Fruit fly (Drosophila melanogaster) whole organism, embryonic: ENCODE measurements around the gene CG9372.

Experiments used
- Antp ChIP-seq: fragments of 200-800 bp; sonication (Bioruptor generic); optimal IDR thresholded peaks from 3 replicates; lab custom pipeline; 2016; ENCODE audit warnings: missing biosample characterization, missing genetic modification characterization
- CG10267 ChIP-seq: fragments of 200-800 bp; sonication (Bioruptor generic); optimal IDR thresholded peaks from 2 replicates; lab custom pipeline; 2018; ENCODE audit warnings: missing biosample characterization, mild to moderate bottlenecking, missing genetic modification characterization, moderate library complexity
- CG12299 ChIP-seq: fragments of 200-800 bp; sonication (Bioruptor generic); optimal IDR thresholded peaks from 2 replicates; lab custom pipeline; 2018; ENCODE audit warnings: missing biosample characterization, mild to moderate bottlenecking, missing genetic modification characterization
- CG17385 ChIP-seq: fragments of 200-800 bp; sonication (Bioruptor generic); optimal IDR thresholded peaks from 3 replicates; lab custom pipeline; 2018; ENCODE audit warnings: missing biosample characterization, mild to moderate bottlenecking, missing genetic modification characterization
- CG18262 ChIP-seq: fragments of 200-800 bp; optimal IDR thresholded peaks from 3 replicates; lab custom pipeline; 2019; ENCODE audit warnings: missing biosample characterization, mild to moderate bottlenecking, missing genetic modification characterization, moderate library complexity
- CG18619 ChIP-seq: fragments of 200-800 bp; sonication (Bioruptor generic); optimal IDR thresholded peaks from 3 replicates; lab custom pipeline; 2017; ENCODE audit warnings: missing biosample characterization, mild to moderate bottlenecking, missing genetic modification characterization
- CG3065 ChIP-seq: fragments of 200-800 bp; sonication (Bioruptor generic); optimal IDR thresholded peaks from 2 replicates; lab custom pipeline; 2016; ENCODE audit warnings: missing biosample characterization, missing genetic modification characterization
- CG34376 ChIP-seq: fragments of 200-800 bp; sonication (Bioruptor generic); optimal IDR thresholded peaks from 2 replicates; lab custom pipeline; 2018; ENCODE audit warnings: missing biosample characterization, mild to moderate bottlenecking, missing genetic modification characterization
- CG3847 ChIP-seq: fragments of 200-800 bp; sonication (Bioruptor generic); IDR thresholded peaks from 2 replicates; pipeline ENCODE4 v1.3.6; 2022; ENCODE audit warnings: missing biosample characterization, missing genetic modification characterization
- CG42726 ChIP-seq: fragments of 200-800 bp; sonication (Bioruptor generic); IDR thresholded peaks from 2 replicates; pipeline ENCODE4 v1.3.6; 2022; ENCODE audit warnings: missing biosample characterization, missing genetic modification characterization; ENCODE audit not compliant: partially characterized antibody
- CG4404 ChIP-seq: fragments of 200-800 bp; sonication (Bioruptor generic); IDR thresholded peaks from 2 replicates; pipeline ENCODE4 v1.3.6; 2022; ENCODE audit warnings: missing biosample characterization, missing genetic modification characterization
- CG4707 ChIP-seq: fragments of 200-800 bp; sonication (Bioruptor generic); optimal IDR thresholded peaks from 2 replicates; lab custom pipeline; 2018; ENCODE audit warnings: missing biosample characterization, mild to moderate bottlenecking, missing genetic modification characterization, moderate library complexity
- CG4820 ChIP-seq: fragments of 200-800 bp; sonication (Bioruptor generic); optimal IDR thresholded peaks from 3 replicates; lab custom pipeline; 2016; ENCODE audit warnings: missing biosample characterization, missing genetic modification characterization
- CG4854 ChIP-seq: fragments of 200-800 bp; sonication (Bioruptor generic); optimal IDR thresholded peaks from 2 replicates; lab custom pipeline; 2016; ENCODE audit warnings: missing biosample characterization, missing genetic modification characterization, inconsistent platforms
- CG5180 ChIP-seq: fragments of 200-800 bp; sonication (Bioruptor generic); optimal IDR thresholded peaks from 3 replicates; lab custom pipeline; 2017; ENCODE audit warnings: missing biosample characterization, missing genetic modification characterization, mild to moderate bottlenecking, moderate library complexity, missing genetic modification reagents
- CG5953 ChIP-seq: fragments of 200-800 bp; sonication (Bioruptor generic); IDR thresholded peaks from 2 replicates; pipeline ENCODE4 v1.3.6; 2022; ENCODE audit warnings: missing biosample characterization, missing genetic modification characterization
- CG8944 ChIP-seq: fragments of 200-800 bp; sonication (Bioruptor generic); optimal IDR thresholded peaks from 3 replicates; lab custom pipeline; 2016; ENCODE audit warnings: missing biosample characterization, missing genetic modification characterization
- CG9817 ChIP-seq: fragments of 200-800 bp; sonication (Bioruptor generic); optimal IDR thresholded peaks from 2 replicates; lab custom pipeline; 2018; ENCODE audit warnings: missing biosample characterization, mild to moderate bottlenecking, missing genetic modification characterization, moderate library complexity
- Camta ChIP-seq: fragments of 200-800 bp; sonication (Bioruptor generic); optimal IDR thresholded peaks from 2 replicates; lab custom pipeline; 2016; ENCODE audit warnings: missing biosample characterization, missing genetic modification characterization
- CkIIα-i1 ChIP-seq: fragments of 200-800 bp; sonication (Bioruptor generic); IDR thresholded peaks from 2 replicates; pipeline ENCODE4 v1.3.6; 2022; ENCODE audit warnings: missing biosample characterization, missing genetic modification characterization
- D ChIP-seq, 2 experiments: fragments of 200-800 bp in 1 of 2; fragments of >200 bp in 1 of 2; sonication (Bioruptor generic) in 1 of 2; optimal IDR thresholded peaks; 2 replicates in 1 of 2; 3 replicates in 1 of 2; lab custom pipeline; 2017; ENCODE audit warnings: mild to moderate bottlenecking in 1 of 2, missing biosample characterization in 1 of 2, missing genetic modification characterization in 1 of 2, missing genetic modification reagents in 1 of 2
- Dfd ChIP-seq, 2 experiments: fragments of >200 bp; optimal IDR thresholded peaks; 2 replicates each; lab custom pipeline; 2017; ENCODE audit warnings: missing biosample characterization in 2 of 2, missing genetic modification characterization in 2 of 2
- Eip74EF ChIP-seq, 2 experiments: fragments of 200-800 bp in 1 of 2; fragments of >200 bp in 1 of 2; sonication (Bioruptor generic) in 1 of 2; optimal IDR thresholded peaks; 2 replicates each; lab custom pipeline; 2017 to 2019; ENCODE audit warnings: missing biosample characterization in 2 of 2, missing genetic modification characterization in 2 of 2, mild to moderate bottlenecking in 1 of 2, moderate library complexity in 1 of 2
- Fer1 ChIP-seq: fragments of 200-800 bp; sonication (Bioruptor generic); optimal IDR thresholded peaks from 2 replicates; lab custom pipeline; 2017; ENCODE audit warnings: missing biosample characterization, mild to moderate bottlenecking, missing genetic modification characterization
- HLHmδ ChIP-seq: fragments of 200-800 bp; sonication (Bioruptor generic); optimal IDR thresholded peaks from 2 replicates; lab custom pipeline; 2018; ENCODE audit warnings: missing biosample characterization, mild to moderate bottlenecking, missing genetic modification characterization, moderate library complexity
- Hsf ChIP-seq: fragments of 200-800 bp; sonication (Bioruptor generic); optimal IDR thresholded peaks from 3 replicates; lab custom pipeline; 2016; ENCODE audit warnings: missing biosample characterization, missing genetic modification characterization
- Meics ChIP-seq: fragments of 200-800 bp; sonication (Bioruptor generic); optimal IDR thresholded peaks from 2 replicates; lab custom pipeline; 2017; ENCODE audit warnings: missing biosample characterization, mild to moderate bottlenecking, missing genetic modification characterization
- Mes4 ChIP-seq: fragments of 200-800 bp; sonication (Bioruptor generic); optimal IDR thresholded peaks from 2 replicates; lab custom pipeline; 2016; ENCODE audit warnings: missing biosample characterization, missing genetic modification characterization
- Nf-YA ChIP-seq: fragments of 200-800 bp; sonication (Bioruptor generic); IDR thresholded peaks from 2 replicates; pipeline ENCODE4 v1.3.6; 2022; ENCODE audit warnings: missing biosample characterization, missing genetic modification characterization
- bbx ChIP-seq: fragments of 200-800 bp; sonication (Bioruptor generic); IDR thresholded peaks from 2 replicates; pipeline ENCODE4 v1.3.6; 2022; ENCODE audit warnings: missing biosample characterization, missing genetic modification characterization; ENCODE audit not compliant: partially characterized antibody
- cato ChIP-seq: fragments of 200-800 bp; sonication (Bioruptor generic); optimal IDR thresholded peaks from 2 replicates; lab custom pipeline; 2016; ENCODE audit warnings: missing biosample characterization, missing genetic modification characterization, borderline replicate concordance
- chif ChIP-seq, 2 experiments: fragments of 200-800 bp; sonication (Bioruptor generic); optimal IDR thresholded peaks; 3 replicates each; lab custom pipeline; 2016; ENCODE audit warnings: missing biosample characterization in 2 of 2, missing genetic modification characterization in 2 of 2
- chinmo ChIP-seq: fragments of 200-800 bp; sonication (Bioruptor generic); IDR thresholded peaks from 4 replicates; pipeline ENCODE4 v1.3.6; 2022; ENCODE audit warnings: missing biosample characterization, missing genetic modification characterization; ENCODE audit not compliant: partially characterized antibody
- dpn ChIP-seq, 2 experiments: fragments of 200-800 bp; sonication (Bioruptor generic); optimal IDR thresholded peaks; 3 replicates each; lab custom pipeline; 2016; ENCODE audit warnings: missing biosample characterization in 2 of 2, missing genetic modification characterization in 2 of 2
- emc ChIP-seq: fragments of 200-800 bp; sonication (Bioruptor generic); optimal IDR thresholded peaks from 2 replicates; lab custom pipeline; 2016; ENCODE audit warnings: missing biosample characterization, missing genetic modification characterization
- ems ChIP-seq: fragments of 200-800 bp; sonication (Bioruptor generic); optimal IDR thresholded peaks from 3 replicates; lab custom pipeline; 2016; ENCODE audit warnings: missing biosample characterization, missing genetic modification characterization
- gce ChIP-seq: fragments of 200-800 bp; sonication (Bioruptor generic); IDR thresholded peaks from 3 replicates; pipeline ENCODE4 v1.3.6; 2022; ENCODE audit warnings: missing biosample characterization, missing genetic modification characterization
- grau ChIP-seq: fragments of 200-800 bp; optimal IDR thresholded peaks from 3 replicates; lab custom pipeline; 2019; ENCODE audit warnings: missing biosample characterization, mild to moderate bottlenecking, missing genetic modification characterization, moderate library complexity
- gro ChIP-seq: fragments of 200-800 bp; sonication (Bioruptor generic); optimal IDR thresholded peaks from 2 replicates; lab custom pipeline; 2016; ENCODE audit warnings: missing biosample characterization, missing genetic modification characterization
- gsb ChIP-seq: fragments of 200-800 bp; sonication (Bioruptor generic); IDR thresholded peaks from 2 replicates; pipeline ENCODE4 v1.3.6; 2022; ENCODE audit warnings: missing biosample characterization, missing genetic modification characterization
- hbn ChIP-seq: fragments of 200-800 bp; sonication (Bioruptor generic); IDR thresholded peaks from 2 replicates; pipeline ENCODE4 v1.3.6; 2022; ENCODE audit warnings: missing biosample characterization, missing genetic modification characterization; ENCODE audit not compliant: partially characterized antibody
- hth ChIP-seq: fragments of >200 bp; optimal IDR thresholded peaks from 2 replicates; lab custom pipeline; 2017; ENCODE audit warnings: inconsistent platforms
- pb ChIP-seq: fragments of 200-800 bp; sonication (Bioruptor generic); optimal IDR thresholded peaks from 3 replicates; lab custom pipeline; 2016; ENCODE audit warnings: missing biosample characterization, missing genetic modification characterization
- pho ChIP-seq: fragments of 200-800 bp; sonication (Bioruptor generic); optimal IDR thresholded peaks from 2 replicates; lab custom pipeline; 2016; ENCODE audit warnings: missing biosample characterization, missing genetic modification characterization
- sob ChIP-seq: fragments of 200-800 bp; sonication (Bioruptor generic); IDR thresholded peaks from 2 replicates; pipeline ENCODE4 v1.3.6; 2022; ENCODE audit warnings: missing biosample characterization, missing genetic modification characterization
- sug ChIP-seq: fragments of 200-800 bp; optimal IDR thresholded peaks from 2 replicates; lab custom pipeline; 2019; ENCODE audit warnings: missing biosample characterization, mild to moderate bottlenecking, missing genetic modification characterization, moderate library complexity
- tgo ChIP-seq: fragments of 200-800 bp; sonication (Bioruptor generic); IDR thresholded peaks from 3 replicates; pipeline ENCODE4 v1.3.6; 2022; ENCODE audit warnings: missing biosample characterization, missing genetic modification characterization
- tup ChIP-seq: fragments of 200-800 bp; sonication (Bioruptor generic); optimal IDR thresholded peaks from 2 replicates; lab custom pipeline; 2016; ENCODE audit warnings: missing biosample characterization, mild to moderate bottlenecking, missing genetic modification characterization, moderate library complexity
- z ChIP-seq: fragments of 200-800 bp; sonication (Bioruptor generic); IDR thresholded peaks from 3 replicates; pipeline ENCODE4 v1.3.6; 2022; ENCODE audit warnings: missing biosample characterization, missing genetic modification characterization

Gene CG9372

DNA sequence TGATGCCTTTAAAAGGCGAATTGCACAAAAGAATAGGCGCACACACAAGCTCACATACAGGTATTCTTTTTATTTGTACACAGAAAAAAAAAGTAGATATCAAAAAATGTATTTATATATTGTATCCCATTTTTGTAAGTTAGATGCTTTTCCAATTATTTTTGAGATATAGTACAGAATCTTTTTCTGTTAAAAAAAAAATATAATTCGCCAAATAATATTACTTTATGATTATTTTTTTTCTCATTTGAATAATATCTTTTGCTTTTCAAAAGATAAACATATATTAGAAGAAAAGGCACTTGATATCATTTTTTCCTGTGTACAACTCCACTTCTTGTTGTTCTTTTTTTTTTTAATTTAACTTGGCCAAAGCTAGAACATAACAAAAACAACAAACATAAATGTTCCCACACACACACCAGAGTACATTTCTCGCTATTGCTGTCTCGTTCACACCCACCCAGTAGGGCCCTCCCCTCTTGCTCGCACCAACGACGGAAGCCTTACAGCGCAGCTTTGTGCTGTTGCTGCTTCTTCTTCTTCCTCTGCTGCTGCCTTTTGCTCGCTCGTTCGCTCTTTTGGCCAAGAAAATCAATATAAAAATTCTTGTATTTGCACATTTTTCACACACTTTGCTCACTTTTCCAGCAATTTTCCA lies 28.9 kb downstream of the CG9372 start (continued):
- peak; percentile 76 for TF ChIP-seq CG12299 (tag; lab: Kevin White, UChicago)
- TF ChIP-seq z (GFP tag; lab: Robert Waterston, UW): no peak
- TF ChIP-seq Fer1 (GFP tag; lab: Kevin White, UChicago): peak; percentile 57
- peak; percentile 38 for TF ChIP-seq Camta (GFP tag; lab: Kevin White, UChicago)
- TF ChIP-seq D (optimal IDR thresholded peaks at IDR 0.05; lab: Kevin White, UChicago): no peak
- TF ChIP-seq D (GFP tag; optimal IDR thresholded peaks at IDR 0.05; lab: Kevin White, UChicago): peak; percentile 64
- TF ChIP-seq CG5953 (GFP tag; lab: Robert Waterston, UW): no peak
- TF ChIP-seq grau (tag; lab: Kevin White, UChicago): peak; percentile 77
- no peak for TF ChIP-seq HLHmδ (GFP tag; lab: Kevin White, UChicago)
- TF ChIP-seq sob (GFP tag; lab: Robert Waterston, UW): peak; percentile 72; the same call in 1 of the 2 replicates
- TF ChIP-seq CG42726 (GFP tag; lab: Robert Waterston, UW): no peak
- TF ChIP-seq bbx (GFP tag; lab: Robert Waterston, UW): no peak
- TF ChIP-seq Nf-YA (GFP tag; lab: Robert Waterston, UW): 0 out of 2 replicates have a peak, but pooled peaks have one; percentile 39
- TF ChIP-seq CG9817: peak; percentile 49
- TF ChIP-seq Eip74EF (GFP tag; optimal IDR thresholded peaks at IDR 0.05; lab: Kevin White, UChicago): no peak
- no peak for TF ChIP-seq CG34376 (GFP tag; lab: Kevin White, UChicago)
- peak; percentile 87 for TF ChIP-seq CG18262 (tag; lab: Kevin White, UChicago)
- TF ChIP-seq Mes4 (GFP tag; lab: Kevin White, UChicago): no peak
- no peak for TF ChIP-seq tup (GFP tag; lab: Kevin White, UChicago)
- peak in 1 of 2 experiments; percentile 21 for TF ChIP-seq chif (GFP tag; optimal IDR thresholded peaks at IDR 0.05; lab: Kevin White, UChicago)
- peak; percentile 40; the same call in 1 of the 2 replicates for TF ChIP-seq CG4404 (GFP tag; lab: Robert Waterston, UW)
- no peak for TF ChIP-seq gsb (GFP tag; lab: Robert Waterston, UW)
- no peak for TF ChIP-seq Dfd (GFP tag; optimal IDR thresholded peaks at IDR 0.05; lab: Kevin White, UChicago)
- no peak for TF ChIP-seq CG5180 (GFP tag; lab: Kevin White, UChicago)
- peak; percentile 89 for TF ChIP-seq Meics
- no peak for TF ChIP-seq CG4854 (GFP tag; lab: Kevin White, UChicago)
- TF ChIP-seq CG10267 (tag; lab: Kevin White, UChicago): peak; percentile 84
- no peak for TF ChIP-seq pho (GFP tag; lab: Kevin White, UChicago)
- TF ChIP-seq tgo (GFP tag; lab: Robert Waterston, UW): peak; percentile 86
- no peak for TF ChIP-seq CkIIα-i1 (GFP tag; lab: Robert Waterston, UW)
- TF ChIP-seq chinmo: peak; percentile 74; the same call in 1 of the 4 replicates
- no peak for TF ChIP-seq hth (lab: Kevin White, UChicago)
- TF ChIP-seq CG18619 (GFP tag; lab: Kevin White, UChicago): peak; percentile 57
- TF ChIP-seq sug (tag; lab: Kevin White, UChicago): no peak
- no peak for TF ChIP-seq Hsf
- TF ChIP-seq emc (GFP tag; lab: Kevin White, UChicago): no peak
- TF ChIP-seq Antp: no peak
- TF ChIP-seq CG4707 (GFP tag; lab: Kevin White, UChicago): no peak
- peak; percentile 58; the same call in 1 of the 2 replicates for TF ChIP-seq CG3847 (GFP tag; lab: Robert Waterston, UW)
- TF ChIP-seq CG17385 (GFP tag; lab: Kevin White, UChicago): peak; percentile 93
- no peak for TF ChIP-seq ems
- TF ChIP-seq gce (GFP tag; lab: Robert Waterston, UW): peak; percentile 33; the same call in 1 of the 3 replicates
- TF ChIP-seq gro: no peak
- TF ChIP-seq pb (GFP tag; lab: Kevin White, UChicago): no peak
- TF ChIP-seq cato (GFP tag; lab: Kevin White, UChicago): no peak
- TF ChIP-seq dpn (GFP tag; optimal IDR thresholded peaks at IDR 0.05; lab: Kevin White, UChicago): peak; percentile 14 to 57
- TF ChIP-seq CG8944: no peak
- TF ChIP-seq hbn: no peak
- TF ChIP-seq CG4820 (GFP tag; lab: Kevin White, UChicago): peak; percentile 56
- TF ChIP-seq CG3065 (GFP tag; lab: Kevin White, UChicago): no peak
